Fruit fly (Drosophila melanogaster) whole organism, prepupa: ENCODE results near the gene CG2493.
A peak's percentile ranks its signal among the peaks of the same experiment; 100 is the strongest.

ENCODE experiments used
- Blimp-1 ChIP-seq: fragments of 200-800 bp; sonication (Bioruptor generic); optimal IDR thresholded peaks from 3 replicates; lab custom pipeline; 2017; ENCODE audit warnings: missing biosample characterization, missing genetic modification characterization, mild to moderate bottlenecking, moderate library complexity, missing genetic modification reagents
- CG10631 ChIP-seq: fragments of 200-800 bp; sonication (Bioruptor generic); optimal IDR thresholded peaks from 2 replicates; lab custom pipeline; 2016; ENCODE audit warnings: missing biosample characterization, missing genetic modification characterization
- CG11294 ChIP-seq: fragments of 200-800 bp; sonication (Bioruptor generic); IDR thresholded peaks from 2 replicates; pipeline ENCODE4 v1.3.6; 2022; ENCODE audit warnings: missing biosample characterization, missing genetic modification characterization
- CG11762 ChIP-seq: fragments of 200-800 bp; sonication (Bioruptor generic); optimal IDR thresholded peaks from 3 replicates; lab custom pipeline; 2016; ENCODE audit warnings: missing biosample characterization, missing genetic modification characterization; ENCODE audit not compliant: insufficient read depth
- CG11902 ChIP-seq: fragments of 200-800 bp; sonication (Bioruptor generic); optimal IDR thresholded peaks from 3 replicates; lab custom pipeline; 2016; ENCODE audit warnings: missing biosample characterization, missing genetic modification characterization
- CG15336 ChIP-seq: fragments of 200-800 bp; sonication (Bioruptor generic); IDR thresholded peaks from 2 replicates; pipeline ENCODE4 v1.3.6; 2022; ENCODE audit warnings: missing biosample characterization, missing genetic modification characterization
- CG1621 ChIP-seq: fragments of 200-800 bp; sonication (Bioruptor generic); optimal IDR thresholded peaks from 3 replicates; lab custom pipeline; 2018; ENCODE audit warnings: missing biosample characterization, mild to moderate bottlenecking, missing genetic modification characterization
- CG3032 ChIP-seq: fragments of 200-800 bp; optimal IDR thresholded peaks from 2 replicates; lab custom pipeline; 2019; ENCODE audit warnings: missing biosample characterization, mild to moderate bottlenecking, missing genetic modification characterization, moderate library complexity
- CG31627 ChIP-seq: fragments of 200-800 bp; sonication (Bioruptor generic); optimal IDR thresholded peaks from 3 replicates; lab custom pipeline; 2016; ENCODE audit warnings: missing biosample characterization, missing genetic modification characterization
- CG32006 ChIP-seq: fragments of 200-800 bp; sonication (Bioruptor generic); optimal IDR thresholded peaks from 3 replicates; lab custom pipeline; 2017; ENCODE audit warnings: missing biosample characterization, mild to moderate bottlenecking, missing genetic modification characterization
- CG34406 ChIP-seq: fragments of 200-800 bp; sonication (Bioruptor generic); optimal IDR thresholded peaks from 3 replicates; lab custom pipeline; 2016; ENCODE audit warnings: missing biosample characterization, missing genetic modification characterization
- CG4318 ChIP-seq: fragments of 200-800 bp; sonication (Bioruptor generic); optimal IDR thresholded peaks from 3 replicates; lab custom pipeline; 2017; ENCODE audit warnings: missing biosample characterization, mild to moderate bottlenecking, missing genetic modification characterization
- CG6163 ChIP-seq: fragments of 200-800 bp; sonication (Bioruptor generic); IDR thresholded peaks from 3 replicates; pipeline ENCODE4 v1.3.6; 2022; ENCODE audit warnings: missing biosample characterization, missing genetic modification characterization
- CG6792 ChIP-seq: fragments of 200-800 bp; sonication (Bioruptor generic); optimal IDR thresholded peaks from 3 replicates; lab custom pipeline; 2016; ENCODE audit warnings: missing biosample characterization, missing genetic modification characterization
- CG6854 ChIP-seq: fragments of 200-800 bp; sonication (Bioruptor generic); optimal IDR thresholded peaks from 2 replicates; lab custom pipeline; 2017; ENCODE audit warnings: missing biosample characterization, mild to moderate bottlenecking, missing genetic modification characterization
- CG7368 ChIP-seq: fragments of 200-800 bp; sonication (Bioruptor generic); optimal IDR thresholded peaks from 3 replicates; lab custom pipeline; 2016; ENCODE audit warnings: missing biosample characterization, missing genetic modification characterization
- CG8119 ChIP-seq: fragments of 200-800 bp; sonication (Bioruptor generic); IDR thresholded peaks from 3 replicates; pipeline ENCODE4 v1.3.6; 2022; ENCODE audit warnings: missing biosample characterization, missing genetic modification characterization
- CG9139 ChIP-seq: fragments of 200-800 bp; sonication (Bioruptor generic); optimal IDR thresholded peaks from 3 replicates; lab custom pipeline; 2017; ENCODE audit warnings: missing biosample characterization, mild to moderate bottlenecking, missing genetic modification characterization
- Eip75B ChIP-seq: fragments of 200-800 bp; sonication (Bioruptor generic); optimal IDR thresholded peaks from 3 replicates; lab custom pipeline; 2016; ENCODE audit warnings: missing biosample characterization, missing genetic modification characterization
- Eip78C ChIP-seq: fragments of 200-800 bp; sonication (Bioruptor generic); peaks from one replicate; lab custom pipeline; 2016; ENCODE audit warnings: missing biosample characterization, missing genetic modification characterization
- Ets21C ChIP-seq: fragments of 200-800 bp; sonication (Bioruptor generic); optimal IDR thresholded peaks from 3 replicates; lab custom pipeline; 2016; ENCODE audit warnings: missing biosample characterization, missing genetic modification characterization
- Ets96B ChIP-seq: fragments of 200-800 bp; optimal IDR thresholded peaks from 2 replicates; lab custom pipeline; 2019; ENCODE audit warnings: missing biosample characterization, mild to moderate bottlenecking, missing genetic modification characterization, moderate library complexity
- Gug ChIP-seq: fragments of 200-800 bp; sonication (Bioruptor generic); IDR thresholded peaks from 2 replicates; pipeline ENCODE4 v1.3.6; 2022; ENCODE audit warnings: missing biosample characterization, missing genetic modification characterization
- Hr38 ChIP-seq: sonication (Bioruptor generic); optimal IDR thresholded peaks from 2 replicates; lab custom pipeline; 2016; ENCODE audit warnings: missing biosample characterization, missing genetic modification characterization
- Hr39 ChIP-seq: fragments of 200-800 bp; sonication (Bioruptor generic); optimal IDR thresholded peaks from 2 replicates; lab custom pipeline; 2016; ENCODE audit warnings: missing biosample characterization, missing genetic modification characterization
- Hr4 ChIP-seq: fragments of 200-800 bp; sonication (Bioruptor generic); optimal IDR thresholded peaks from 3 replicates; lab custom pipeline; 2016; ENCODE audit warnings: missing biosample characterization, missing genetic modification characterization
- Met ChIP-seq: fragments of 200-800 bp; sonication (Bioruptor generic); optimal IDR thresholded peaks from 3 replicates; lab custom pipeline; 2016; ENCODE audit warnings: missing biosample characterization, missing genetic modification characterization
- OdsH ChIP-seq: fragments of 200-800 bp; sonication (Bioruptor generic); optimal IDR thresholded peaks from 3 replicates; lab custom pipeline; 2016; ENCODE audit warnings: missing biosample characterization, missing genetic modification characterization
- Smox ChIP-seq: fragments of 200-800 bp; sonication (Bioruptor generic); optimal IDR thresholded peaks from 3 replicates; lab custom pipeline; 2016; ENCODE audit warnings: missing biosample characterization, missing genetic modification characterization
- Sox102F ChIP-seq: fragments of 200-800 bp; sonication (Bioruptor generic); optimal IDR thresholded peaks from 2 replicates; lab custom pipeline; 2016; ENCODE audit warnings: missing biosample characterization, mild to moderate bottlenecking, missing genetic modification characterization
- Sox14 ChIP-seq: fragments of 200-800 bp; sonication (Bioruptor generic); optimal IDR thresholded peaks from 3 replicates; lab custom pipeline; 2016; ENCODE audit warnings: missing biosample characterization, missing genetic modification characterization
- achi ChIP-seq: fragments of 200-800 bp; sonication (Bioruptor generic); optimal IDR thresholded peaks from 3 replicates; lab custom pipeline; 2016; ENCODE audit warnings: missing biosample characterization, missing genetic modification characterization
- acj6 ChIP-seq: fragments of 200-800 bp; sonication (Bioruptor generic); optimal IDR thresholded peaks from 3 replicates; lab custom pipeline; 2016; ENCODE audit warnings: missing biosample characterization, missing genetic modification characterization
- cyc ChIP-seq: fragments of 200-800 bp; sonication (Bioruptor generic); optimal IDR thresholded peaks from 3 replicates; lab custom pipeline; 2016; ENCODE audit warnings: missing biosample characterization, missing genetic modification characterization
- dac ChIP-seq: fragments of 200-800 bp; sonication (Bioruptor generic); optimal IDR thresholded peaks from 2 replicates; lab custom pipeline; 2017; ENCODE audit warnings: missing biosample characterization, mild to moderate bottlenecking, missing genetic modification characterization
- dsx ChIP-seq: fragments of 200-800 bp; optimal IDR thresholded peaks from 3 replicates; lab custom pipeline; 2019; ENCODE audit warnings: missing biosample characterization, mild to moderate bottlenecking, missing genetic modification characterization, moderate library complexity; ENCODE audit not compliant: poor library complexity, severe bottlenecking
- esn ChIP-seq: fragments of 200-800 bp; sonication (Bioruptor generic); optimal IDR thresholded peaks from 2 replicates; lab custom pipeline; 2016; ENCODE audit warnings: missing biosample characterization, mild to moderate bottlenecking, missing genetic modification characterization, moderate library complexity
- fd59A ChIP-seq: fragments of 200-800 bp; sonication (Bioruptor generic); optimal IDR thresholded peaks from 2 replicates; lab custom pipeline; 2017; ENCODE audit warnings: missing biosample characterization, mild to moderate bottlenecking, missing genetic modification characterization, missing genetic modification reagents
- fd85E ChIP-seq: fragments of 200-800 bp; sonication (Bioruptor generic); optimal IDR thresholded peaks from 3 replicates; lab custom pipeline; 2016; ENCODE audit warnings: missing biosample characterization, missing genetic modification characterization
- lz ChIP-seq: fragments of 200-800 bp; sonication (Bioruptor generic); optimal IDR thresholded peaks from 3 replicates; lab custom pipeline; 2016; ENCODE audit warnings: missing biosample characterization, missing genetic modification characterization
- net ChIP-seq: fragments of 200-800 bp; sonication (Bioruptor generic); optimal IDR thresholded peaks from 3 replicates; lab custom pipeline; 2016; ENCODE audit warnings: missing biosample characterization, missing genetic modification characterization
- pdm3 ChIP-seq: fragments of 200-800 bp; sonication (Bioruptor generic); optimal IDR thresholded peaks from 3 replicates; lab custom pipeline; 2016; ENCODE audit warnings: missing biosample characterization, missing genetic modification characterization
- salr ChIP-seq, 2 experiments: fragments of 200-800 bp; sonication (Bioruptor generic); optimal IDR thresholded peaks; 3 replicates each; lab custom pipeline; 2016 to 2018; ENCODE audit warnings: missing biosample characterization in 2 of 2, missing genetic modification characterization in 2 of 2, mild to moderate bottlenecking in 1 of 2
- svp ChIP-seq: fragments of 200-800 bp; sonication (Bioruptor generic); peaks from one replicate; lab custom pipeline; 2016; ENCODE audit warnings: missing biosample characterization, missing genetic modification characterization
- topi ChIP-seq: fragments of 200-800 bp; sonication (Bioruptor generic); optimal IDR thresholded peaks from 3 replicates; lab custom pipeline; 2016; ENCODE audit warnings: missing biosample characterization, missing genetic modification characterization
- vri ChIP-seq: fragments of 200-800 bp; sonication (Bioruptor generic); optimal IDR thresholded peaks from 3 replicates; lab custom pipeline; 2016; ENCODE audit warnings: missing biosample characterization, mild to moderate bottlenecking, missing genetic modification characterization

The CG2493 gene

dm6 chr2L:20438474-20438873 is 24.8 kb downstream of the CG2493 start:
- no peak for TF ChIP-seq CG9139
- TF ChIP-seq Sox102F (GFP tag; lab: Kevin White, UChicago): no peak
- no peak for TF ChIP-seq Ets96B (tag; lab: Kevin White, UChicago)
- no peak for TF ChIP-seq acj6 (GFP tag; lab: Kevin White, UChicago)
- TF ChIP-seq cyc (GFP tag; lab: Kevin White, UChicago): no peak

- TF ChIP-seq net (GFP tag; lab: Kevin White, UChicago): no peak
- TF ChIP-seq CG15336: no peak
- no peak for TF ChIP-seq CG7368 (GFP tag; lab: Kevin White, UChicago)
- TF ChIP-seq Hr38 (GFP tag; lab: Kevin White, UChicago): no peak
- TF ChIP-seq Blimp-1: no peak
- no peak for TF ChIP-seq esn
- no peak for TF ChIP-seq dsx (GFP tag; lab: Kevin White, UChicago)
- TF ChIP-seq dac: no peak
- TF ChIP-seq svp (GFP tag; lab: Kevin White, UChicago): no peak
Observed at dm6 chr2L:20437873-20438272, 25.4 kb downstream of the CG2493 start.

- TF ChIP-seq net (GFP tag; lab: Kevin White, UChicago) (peak; percentile 9), CG32006 (GFP tag; lab: Kevin White, UChicago) (peak; percentile 66), CG4318 (GFP tag; lab: Kevin White, UChicago) (peak; percentile 1), Gug (GFP tag; lab: Robert Waterston, UW) (no peak), vri (GFP tag; lab: Kevin White, UChicago) (no peak), achi (no peak), Sox102F (GFP tag; lab: Kevin White, UChicago) (no peak), OdsH (GFP tag; lab: Kevin White, UChicago) (peak; percentile 20), CG1621 (no peak), CG6163 (GFP tag; lab: Robert Waterston, UW) (no peak), Eip75B (GFP tag; lab: Kevin White, UChicago) (no peak), CG11902 (GFP tag; lab: Kevin White, UChicago) (no peak), svp (GFP tag; lab: Kevin White, UChicago) (peak; percentile 64), Hr4 (GFP tag; lab: Kevin White, UChicago) (peak; percentile 51), CG11294 (GFP tag; lab: Robert Waterston, UW) (no peak), fd59A (GFP tag; lab: Kevin White, UChicago) (peak; percentile 31), Blimp-1 (no peak), Sox14 (GFP tag; lab: Kevin White, UChicago) (no peak), salr (GFP tag; optimal IDR thresholded peaks at IDR 0.05; lab: Kevin White, UChicago) (peak in 1 of 2 experiments; percentile 56), acj6 (GFP tag; lab: Kevin White, UChicago) (peak; percentile 23), Met (GFP tag; lab: Kevin White, UChicago) (peak; percentile 46), Hr38 (GFP tag; lab: Kevin White, UChicago) (no peak), Eip78C (GFP tag; lab: Kevin White, UChicago) (peak; percentile 82), CG34406 (GFP tag; lab: Kevin White, UChicago) (no peak), topi (GFP tag; lab: Kevin White, UChicago) (peak; percentile 10), esn (peak; percentile 57), dac (no peak), CG3032 (tag; lab: Kevin White, UChicago) (no peak), CG10631 (GFP tag; lab: Kevin White, UChicago) (peak; percentile 19), Hr39 (no peak), pdm3 (GFP tag; lab: Kevin White, UChicago) (peak; percentile 34), lz (peak; percentile 27), CG11762 (GFP tag; lab: Kevin White, UChicago) (no peak), CG6792 (GFP tag; lab: Kevin White, UChicago) (no peak), CG6854 (no peak), Smox (GFP tag; lab: Kevin White, UChicago) (peak; percentile 17), fd85E (no peak), Ets21C (GFP tag; lab: Kevin White, UChicago) (no peak), CG9139 (no peak), CG8119 (GFP tag; lab: Robert Waterston, UW) (no peak), CG31627 (GFP tag; lab: Kevin White, UChicago) (no peak)
- TF ChIP-seq, all 60 proteins: peak for 17
Observed at dm6 chr2L:20435199-20435598, 28.0 kb downstream of the CG2493 start.
